Worm (Caenorhabditis elegans) whole organism, L1 larva: ENCODE results near the gene usp-50.

Experiments
- C16A3.4 ChIP-seq: fragments of 150-350 bp; optimal IDR thresholded peaks from 2 replicates; lab custom pipeline; 2014; ENCODE audit warnings: missing biosample characterization, missing genetic modification characterization
- Y116A8C.19 ChIP-seq: sonication (generic microtip); optimal IDR thresholded peaks from 2 replicates; lab custom pipeline; 2016; ENCODE audit warnings: missing compliant biosample characterization, missing genetic modification characterization, borderline replicate concordance
- aha-1 ChIP-seq: fragments of 150-350 bp; optimal IDR thresholded peaks from 2 replicates; lab custom pipeline; 2014; ENCODE audit warnings: missing biosample characterization, missing genetic modification characterization
- ama-1 ChIP-seq: fragments of 150-350 bp; optimal IDR thresholded peaks from 2 replicates; lab custom pipeline; 2014
- blmp-1 ChIP-seq: fragments of 150-350 bp; optimal IDR thresholded peaks from 2 replicates; lab custom pipeline; 2014; ENCODE audit warnings: missing biosample characterization, missing genetic modification characterization
- ceh-82 ChIP-seq, 3 experiments: fragments of 150-350 bp in 1 of 3; sonication (generic microtip) in 2 of 3; optimal IDR thresholded peaks; 2 replicates each; lab custom pipeline; 2014 to 2017; ENCODE audit warnings: missing biosample characterization in 3 of 3, missing genetic modification characterization in 3 of 3
- ces-1 ChIP-seq: fragments of 150-350 bp; optimal IDR thresholded peaks from 2 replicates; lab custom pipeline; 2014; ENCODE audit warnings: missing biosample characterization, missing genetic modification reagents, missing genetic modification characterization
- dsc-1 ChIP-seq: sonication (generic microtip); optimal IDR thresholded peaks from 2 replicates; lab custom pipeline; 2016; ENCODE audit warnings: mild to moderate bottlenecking, missing genetic modification characterization, missing compliant biosample characterization
- efl-1 ChIP-seq, 4 experiments: fragments of 150-350 bp; optimal IDR thresholded peaks in 3 of 4; peaks in 1 of 4; 1 replicate in 1 of 4; 2 replicates in 3 of 4; lab custom pipeline; 2014; ENCODE audit warnings: missing biosample characterization in 2 of 4, missing genetic modification characterization in 2 of 4, missing genetic modification reagents in 2 of 4
- efl-3 ChIP-seq: fragments of 200-800 bp; sonication (Bioruptor generic); optimal IDR thresholded peaks from 2 replicates; lab custom pipeline; 2018; ENCODE audit warnings: mild to moderate bottlenecking, missing genetic modification characterization, missing compliant biosample characterization
- egl-27 ChIP-seq, 2 experiments: fragments of 150-350 bp in 1 of 2; sonication (generic microtip); optimal IDR thresholded peaks; 3 replicates each; lab custom pipeline; 2017 to 2018; ENCODE audit warnings: missing biosample characterization in 2 of 2, missing genetic modification characterization in 2 of 2, missing genetic modification reagents in 2 of 2
- elt-2 ChIP-seq: sonication (generic microtip); optimal IDR thresholded peaks from 2 replicates; lab custom pipeline; 2016; ENCODE audit warnings: missing genetic modification characterization, mild to moderate bottlenecking, inconsistent platforms, missing compliant biosample characterization, missing genetic modification reagents
- fkh-4 ChIP-seq: sonication (generic microtip); optimal IDR thresholded peaks from 2 replicates; lab custom pipeline; 2016; ENCODE audit warnings: missing compliant biosample characterization, missing genetic modification characterization, borderline replicate concordance
- fkh-8 ChIP-seq: sonication (generic microtip); optimal IDR thresholded peaks from 2 replicates; lab custom pipeline; 2016; ENCODE audit warnings: mild to moderate bottlenecking, missing genetic modification characterization, missing compliant biosample characterization
- hlh-17 ChIP-seq: fragments of 200-800 bp; sonication (Bioruptor generic); optimal IDR thresholded peaks from 2 replicates; lab custom pipeline; 2018; ENCODE audit warnings: missing genetic modification characterization, mild to moderate bottlenecking, missing compliant biosample characterization, moderate library complexity, borderline replicate concordance
- jun-1 ChIP-seq: fragments of 150-350 bp; optimal IDR thresholded peaks from 2 replicates; lab custom pipeline; 2014; ENCODE audit warnings: missing biosample characterization, missing genetic modification reagents, missing genetic modification characterization
- lin-13 ChIP-seq: fragments of 150-350 bp; optimal IDR thresholded peaks from 2 replicates; lab custom pipeline; 2014; ENCODE audit warnings: missing biosample characterization, missing genetic modification reagents, missing genetic modification characterization
- lin-14 ChIP-seq: fragments of 200-800 bp; sonication (Bioruptor generic); optimal IDR thresholded peaks from 2 replicates; lab custom pipeline; 2018; ENCODE audit warnings: mild to moderate bottlenecking, missing genetic modification characterization, moderate library complexity, missing compliant biosample characterization
- lin-35 ChIP-seq, 2 experiments: fragments of 150-350 bp; optimal IDR thresholded peaks; 2 replicates each; lab custom pipeline; 2014; ENCODE audit warnings: missing biosample characterization in 2 of 2, missing genetic modification characterization in 2 of 2, missing genetic modification reagents in 2 of 2
- lin-39 ChIP-seq: fragments of 150-350 bp; optimal IDR thresholded peaks from 2 replicates; lab custom pipeline; 2014; ENCODE audit warnings: missing biosample characterization, missing genetic modification reagents, missing genetic modification characterization
- lir-3 ChIP-seq: sonication (generic microtip); optimal IDR thresholded peaks from 2 replicates; lab custom pipeline; 2016; ENCODE audit warnings: mild to moderate bottlenecking, missing genetic modification characterization, moderate library complexity, missing compliant biosample characterization; ENCODE audit not compliant: poor library complexity
- lsy-2 ChIP-seq, 2 experiments: fragments of 150-350 bp; optimal IDR thresholded peaks; 2 replicates each; lab custom pipeline; 2014; ENCODE audit warnings: missing biosample characterization in 2 of 2, missing genetic modification characterization in 2 of 2
- mdl-1 ChIP-seq, 2 experiments: fragments of 150-350 bp; optimal IDR thresholded peaks; 2 replicates each; lab custom pipeline; 2014 to 2017; ENCODE audit warnings: missing biosample characterization in 2 of 2, missing genetic modification characterization in 2 of 2, inconsistent platforms in 1 of 2
- mef-2 ChIP-seq: fragments of 150-350 bp; optimal IDR thresholded peaks from 2 replicates; lab custom pipeline; 2014; ENCODE audit warnings: missing biosample characterization, missing genetic modification characterization
- nhr-11 ChIP-seq: fragments of 150-350 bp; optimal IDR thresholded peaks from 2 replicates; lab custom pipeline; 2014; ENCODE audit warnings: missing biosample characterization, missing genetic modification characterization
- nhr-19 ChIP-seq: fragments of 200-800 bp; sonication (Bioruptor generic); conservative IDR thresholded peaks from 2 replicates; pipeline ENCODE4 v1.3.6; 2022; ENCODE audit warnings: missing genetic modification characterization, missing compliant biosample characterization
- nhr-71 ChIP-seq: sonication (generic microtip); optimal IDR thresholded peaks from 2 replicates; lab custom pipeline; 2016; ENCODE audit warnings: mild to moderate bottlenecking, missing genetic modification characterization, moderate library complexity, missing compliant biosample characterization
- nhr-76 ChIP-seq: sonication (generic microtip); optimal IDR thresholded peaks from 2 replicates; lab custom pipeline; 2017; ENCODE audit warnings: missing biosample characterization, missing genetic modification characterization
- nhr-77 ChIP-seq: fragments of 150-350 bp; optimal IDR thresholded peaks from 2 replicates; lab custom pipeline; 2014; ENCODE audit warnings: missing biosample characterization, missing genetic modification characterization
- nhr-85 ChIP-seq: sonication (generic microtip); peaks from one replicate; lab custom pipeline; 2016; ENCODE audit warnings: missing genetic modification characterization, inconsistent platforms, missing compliant biosample characterization
- nhr-90 ChIP-seq: sonication (generic microtip); optimal IDR thresholded peaks from 2 replicates; lab custom pipeline; 2016; ENCODE audit warnings: mild to moderate bottlenecking, missing genetic modification characterization, missing compliant biosample characterization; ENCODE audit not compliant: poor library complexity
- pax-3 ChIP-seq: fragments of 200-800 bp; sonication (Bioruptor generic); optimal IDR thresholded peaks from 2 replicates; lab custom pipeline; 2018; ENCODE audit warnings: mild to moderate bottlenecking, missing genetic modification characterization, moderate library complexity, missing compliant biosample characterization
- pqm-1 ChIP-seq: sonication (generic microtip); optimal IDR thresholded peaks from 3 replicates; lab custom pipeline; 2017; ENCODE audit warnings: missing biosample characterization, missing genetic modification characterization
- rnt-1 ChIP-seq: sonication (generic microtip); optimal IDR thresholded peaks from 2 replicates; lab custom pipeline; 2016; ENCODE audit warnings: mild to moderate bottlenecking, missing genetic modification characterization, moderate library complexity, missing compliant biosample characterization
- snpc-4 ChIP-seq: fragments of 150-350 bp; optimal IDR thresholded peaks from 2 replicates; lab custom pipeline; 2014; ENCODE audit warnings: missing biosample characterization, missing genetic modification characterization
- snu-23 ChIP-seq: sonication (generic microtip); optimal IDR thresholded peaks from 2 replicates; lab custom pipeline; 2016; ENCODE audit warnings: missing genetic modification characterization, missing compliant biosample characterization
- sup-37 ChIP-seq: fragments of 200-800 bp; sonication (Bioruptor generic); optimal IDR thresholded peaks from 2 replicates; lab custom pipeline; 2018; ENCODE audit warnings: mild to moderate bottlenecking, missing genetic modification characterization, missing compliant biosample characterization
- unc-62 ChIP-seq: fragments of 150-350 bp; optimal IDR thresholded peaks from 2 replicates; lab custom pipeline; 2014; ENCODE audit warnings: missing biosample characterization, missing genetic modification reagents, missing genetic modification characterization
- unc-98 ChIP-seq: fragments of 200-800 bp; sonication (Bioruptor generic); IDR thresholded peaks from 2 replicates; pipeline ENCODE4 v1.3.6; 2022; ENCODE audit warnings: missing genetic modification characterization, missing compliant biosample characterization
- vab-15 ChIP-seq: sonication (generic microtip); optimal IDR thresholded peaks from 2 replicates; lab custom pipeline; 2017; ENCODE audit warnings: missing genotype, mild to moderate bottlenecking, missing genetic modification characterization, missing compliant biosample characterization
- xbp-1 ChIP-seq: sonication (generic microtip); optimal IDR thresholded peaks from 2 replicates; lab custom pipeline; 2016; ENCODE audit warnings: missing genetic modification characterization, missing compliant biosample characterization

The usp-50 gene

DNA sequence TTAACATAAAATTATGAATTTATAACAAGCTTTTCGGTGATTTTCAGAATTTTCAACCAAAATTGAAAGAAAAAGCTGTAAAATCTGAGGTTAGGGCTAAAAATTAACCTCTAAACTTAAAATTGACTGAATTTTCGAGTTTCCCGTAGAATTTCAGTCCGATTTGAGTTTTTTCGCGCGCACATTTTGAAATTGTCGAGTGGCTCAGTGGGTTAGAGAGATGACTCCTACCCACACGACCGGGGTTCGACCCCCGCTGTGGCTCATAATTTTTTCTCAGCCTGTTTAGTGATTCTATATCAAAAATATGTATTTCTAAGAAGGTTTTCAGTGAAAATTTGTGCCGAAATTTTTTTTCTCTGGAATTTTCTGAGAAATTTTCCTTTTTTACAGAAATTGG is 7.1 kb downstream of the usp-50 start:
- no peak for TF ChIP-seq efl-3 (GFP tag; lab: Kevin White, UChicago)
- no peak for TF ChIP-seq xbp-1 (tag; lab: Kevin White, UChicago)
- TF ChIP-seq jun-1 (tag; lab: Kevin White, UChicago): no peak
- no peak for TF ChIP-seq vab-15 (tag; lab: Kevin White, UChicago)
- TF ChIP-seq efl-1 (optimal IDR thresholded peaks at IDR 0.05; lab: Kevin White, UChicago): no peak
- peak in 1 of 2 experiments; percentile 69 for TF ChIP-seq efl-1 (GFP tag; optimal IDR thresholded peaks at IDR 0.05 in 1 of 2; lab: Kevin White, UChicago)
- no peak for TF ChIP-seq nhr-71

- no peak for TF ChIP-seq efl-1 (optimal IDR thresholded peaks at IDR 0.05; lab: Kevin White, UChicago)
- peak in 1 of 2 experiments; percentile 86 for TF ChIP-seq efl-1 (GFP tag; optimal IDR thresholded peaks at IDR 0.05 in 1 of 2; lab: Kevin White, UChicago)
- TF ChIP-seq ama-1 (lab: Kevin White, UChicago): no peak
Observed at ce11 chrV:17935857-17936256, 11.1 kb downstream of the usp-50 start.

- TF ChIP-seq unc-98 (no peak), pax-3 (no peak), rnt-1 (tag; lab: Kevin White, UChicago) (no peak), nhr-71 (no peak), vab-15 (tag; lab: Kevin White, UChicago) (no peak), snpc-4 (tag; lab: Kevin White, UChicago) (no peak), fkh-8 (tag; lab: Kevin White, UChicago) (no peak), lin-39 (tag; lab: Kevin White, UChicago) (no peak), C16A3.4 (tag; lab: Kevin White, UChicago) (no peak), nhr-19 (GFP tag; lab: Robert Waterston, UW) (no peak), nhr-77 (no peak), ces-1 (GFP tag; lab: Kevin White, UChicago) (no peak), snu-23 (GFP tag; lab: Kevin White, UChicago) (no peak), lin-35 (GFP tag; optimal IDR thresholded peaks at IDR 0.05; lab: Kevin White, UChicago) (no peak), unc-62 (GFP tag; lab: Kevin White, UChicago) (no peak), lir-3 (tag; lab: Kevin White, UChicago) (no peak), pqm-1 (tag; lab: Kevin White, UChicago) (no peak), nhr-90 (no peak), dsc-1 (tag; lab: Kevin White, UChicago) (no peak)
Observed at ce11 chrV:17938978-17939377, 14.3 kb downstream of the usp-50 start.

- TF ChIP-seq ceh-82 (tag; optimal IDR thresholded peaks at IDR 0.05; lab: Kevin White, UChicago) (no peak), nhr-76 (no peak), aha-1 (tag; lab: Kevin White, UChicago) (no peak), nhr-85 (tag; lab: Kevin White, UChicago) (peak; percentile 35), mdl-1 (tag; optimal IDR thresholded peaks at IDR 0.05; lab: Kevin White, UChicago) (no peak)
Observed at ce11 chrV:17943877-17944472, 19.3 kb downstream of the usp-50 start.

DNA sequence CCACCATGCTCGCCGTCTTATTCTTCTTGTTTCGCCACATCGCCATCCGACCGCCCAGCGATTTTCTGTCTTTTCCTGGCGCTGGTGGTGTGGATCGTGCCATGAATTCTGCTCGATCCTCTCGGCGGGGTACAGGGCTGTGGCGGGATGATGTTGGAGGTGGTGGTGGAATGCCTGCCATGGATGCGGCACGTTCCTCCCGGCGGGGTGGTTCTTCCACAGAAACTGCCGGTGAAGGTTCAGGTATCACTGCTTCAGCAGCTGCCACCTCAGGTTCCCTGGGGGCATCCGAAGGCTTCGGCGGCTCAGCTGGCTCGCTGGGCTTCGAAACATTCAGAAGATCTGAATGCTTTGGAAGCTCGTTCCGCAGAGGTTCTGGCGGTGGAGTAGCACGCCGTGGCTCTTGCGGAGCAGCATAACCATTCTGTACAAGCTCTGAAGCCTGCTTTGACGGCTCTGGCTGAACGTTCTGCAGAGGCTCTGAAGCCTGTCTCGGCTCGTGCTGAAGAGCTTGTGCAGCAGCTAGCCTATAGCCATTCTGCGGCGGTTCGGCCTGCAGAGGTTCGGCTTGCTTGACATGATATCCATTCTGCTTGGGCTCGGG is 20.2 kb downstream of the usp-50 start:
- TF ChIP-seq efl-1 (optimal IDR thresholded peaks at IDR 0.05; lab: Kevin White, UChicago) (no peak), efl-1 (GFP tag; optimal IDR thresholded peaks at IDR 0.05 in 1 of 2; lab: Kevin White, UChicago) (peak in 1 of 2 experiments; percentile 55), efl-3 (GFP tag; lab: Kevin White, UChicago) (no peak)

ce11 chrV:17945460-17945859 is 20.7 kb downstream of the usp-50 start:
- no peak for TF ChIP-seq fkh-4 (tag; lab: Kevin White, UChicago)
- TF ChIP-seq mef-2 (tag; lab: Kevin White, UChicago): no peak
- no peak for TF ChIP-seq hlh-17 (GFP tag; lab: Kevin White, UChicago)
- no peak for TF ChIP-seq blmp-1
- no peak for TF ChIP-seq lin-14
- TF ChIP-seq egl-27 (tag; optimal IDR thresholded peaks at IDR 0.05; lab: Kevin White, UChicago): no peak
- no peak for TF ChIP-seq snu-23 (GFP tag; lab: Kevin White, UChicago)
- no peak for TF ChIP-seq sup-37
- no peak for TF ChIP-seq snpc-4 (tag; lab: Kevin White, UChicago)
- TF ChIP-seq lin-13 (GFP tag; lab: Kevin White, UChicago): no peak
- TF ChIP-seq Y116A8C.19 (tag; lab: Kevin White, UChicago): no peak
- TF ChIP-seq nhr-11 (tag; lab: Kevin White, UChicago): no peak
- no peak for TF ChIP-seq elt-2
- no peak for TF ChIP-seq lsy-2 (tag; optimal IDR thresholded peaks at IDR 0.05; lab: Kevin White, UChicago)
